Worm (Caenorhabditis elegans): ENCODE results near the gene B0334.4.
A peak's percentile ranks its signal among the peaks of the same experiment; 100 is the strongest.

DNA sequence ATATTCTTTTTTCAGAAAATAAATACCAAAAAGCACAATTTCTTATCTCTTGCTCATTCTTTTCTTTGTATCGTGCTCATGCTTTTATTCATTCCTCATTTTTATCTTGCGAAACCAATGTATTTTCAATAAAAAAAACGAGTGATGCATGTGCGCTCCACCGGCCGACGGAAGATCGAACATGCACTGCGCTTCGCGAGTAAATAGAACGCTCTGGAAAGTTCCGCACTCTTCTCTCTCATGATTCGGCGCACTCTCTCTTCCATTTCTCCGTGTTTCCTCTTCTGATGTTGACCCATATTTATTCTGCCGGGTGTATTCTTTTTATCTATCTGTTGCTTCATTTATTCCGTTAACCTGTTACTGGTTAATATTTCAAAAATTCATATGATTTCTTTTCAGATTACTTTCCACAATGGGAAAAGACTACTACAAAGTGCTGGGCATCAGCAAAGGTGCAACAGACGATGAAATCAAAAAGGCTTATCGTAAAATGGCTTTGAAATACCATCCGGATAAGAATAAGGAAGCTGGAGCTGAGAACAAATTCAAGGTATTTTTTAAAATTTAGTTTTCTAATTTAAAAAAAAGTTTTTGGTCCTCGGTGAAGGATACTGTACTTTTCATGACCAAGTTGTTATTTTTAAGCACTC, 49.9 kb downstream of the B0334.4 start, which contains the start of gene dnj-13:
- TF ChIP-seq tab-1 (GFP tag; IDR thresholded peaks at IDR 0.05) (peak; percentile 49; the same call in 1 of the 2 replicates), klf-2 (GFP tag; conservative IDR thresholded peaks at IDR 0.05) (no peak), ref-1 (GFP tag; conservative IDR thresholded peaks at IDR 0.05) (no peak), flt-1 (GFP tag; IDR thresholded peaks at IDR 0.05) (peak; percentile 87)

Data from whole organism, midembryonic.